Worm (Caenorhabditis elegans) whole organism, mixed stage, embryonic: ENCODE data around the gene med-2.

Experiments
- lsy-2 ChIP-seq: fragments of 150-350 bp; optimal IDR thresholded peaks from 2 replicates; lab custom pipeline; 2014; ENCODE audit warnings: missing biosample characterization, missing genetic modification characterization
- nhr-12 ChIP-seq: fragments of 150-350 bp; optimal IDR thresholded peaks from 2 replicates; lab custom pipeline; 2014; ENCODE audit warnings: missing biosample characterization, missing genetic modification characterization
- unc-39 ChIP-seq: fragments of 150-350 bp; optimal IDR thresholded peaks from 2 replicates; lab custom pipeline; 2014; ENCODE audit warnings: missing biosample characterization, missing genetic modification characterization
- unc-62 ChIP-seq: fragments of 150-350 bp; optimal IDR thresholded peaks from 2 replicates; lab custom pipeline; 2014; ENCODE audit warnings: missing biosample characterization, missing genetic modification reagents, missing genetic modification characterization
- ztf-11 ChIP-seq: fragments of 150-350 bp; optimal IDR thresholded peaks from 2 replicates; lab custom pipeline; 2014; ENCODE audit warnings: missing biosample characterization, missing genetic modification characterization

- no peak for TF ChIP-seq unc-62 (GFP tag; lab: Kevin White, UChicago)
- no peak for TF ChIP-seq lsy-2 (tag; lab: Kevin White, UChicago)
- no peak for TF ChIP-seq unc-39 (tag; lab: Kevin White, UChicago)
- no peak for TF ChIP-seq ztf-11
- no peak for TF ChIP-seq nhr-12 (tag; lab: Kevin White, UChicago)
These were observed at the start of gene med-2 for ce11 chrIII:6884203-6884602.
